Worm (Caenorhabditis elegans): ENCODE measurements around the gene C29A12.1.

- TF ChIP-seq C17E4.6 (GFP tag; IDR thresholded peaks at IDR 0.05) (no peak), hrde-1 (tag; optimal IDR thresholded peaks at IDR 0.05; ENCODE audit: borderline replicate concordance) (no peak), madf-8 (GFP tag; conservative IDR thresholded peaks at IDR 0.05) (no peak), snpc-4 (GFP tag; optimal IDR thresholded peaks at IDR 0.05) (no peak), snpc-4 (tag; optimal IDR thresholded peaks at IDR 0.05) (no peak)
Measured at ce11 chrV:10838204-10838603, 24.9 kb upstream of the C29A12.1 start.

All from whole organism, young adult.